Fruit fly (Drosophila melanogaster) whole organism, embryonic: ENCODE results near the gene CG42820.

Experiments
- CG10321 ChIP-seq: fragments of 200-800 bp; sonication (Bioruptor generic); IDR thresholded peaks from 2 replicates; pipeline ENCODE4 v1.3.6; 2022; ENCODE audit warnings: missing biosample characterization, missing genetic modification characterization
- HLHmδ ChIP-seq: fragments of 200-800 bp; sonication (Bioruptor generic); optimal IDR thresholded peaks from 2 replicates; lab custom pipeline; 2018; ENCODE audit warnings: missing biosample characterization, mild to moderate bottlenecking, missing genetic modification characterization, moderate library complexity
- NC2α ChIP-seq: fragments of 200-800 bp; sonication (Bioruptor generic); optimal IDR thresholded peaks from 2 replicates; lab custom pipeline; 2016; ENCODE audit warnings: missing biosample characterization, missing genetic modification characterization
- btn ChIP-seq: fragments of 200-800 bp; sonication (Bioruptor generic); optimal IDR thresholded peaks from 2 replicates; lab custom pipeline; 2016; ENCODE audit warnings: missing biosample characterization, missing genetic modification characterization
- fru ChIP-seq: fragments of >200 bp; optimal IDR thresholded peaks from 2 replicates; lab custom pipeline; 2017
- luna ChIP-seq: fragments of 200-800 bp; sonication (Bioruptor generic); optimal IDR thresholded peaks from 2 replicates; lab custom pipeline; 2016; ENCODE audit warnings: missing biosample characterization, missing genetic modification characterization
- pros ChIP-seq: fragments of 200-800 bp; sonication (Bioruptor generic); optimal IDR thresholded peaks from 3 replicates; lab custom pipeline; 2019; ENCODE audit warnings: missing biosample characterization, mild to moderate bottlenecking, missing genetic modification characterization, moderate library complexity

DNA sequence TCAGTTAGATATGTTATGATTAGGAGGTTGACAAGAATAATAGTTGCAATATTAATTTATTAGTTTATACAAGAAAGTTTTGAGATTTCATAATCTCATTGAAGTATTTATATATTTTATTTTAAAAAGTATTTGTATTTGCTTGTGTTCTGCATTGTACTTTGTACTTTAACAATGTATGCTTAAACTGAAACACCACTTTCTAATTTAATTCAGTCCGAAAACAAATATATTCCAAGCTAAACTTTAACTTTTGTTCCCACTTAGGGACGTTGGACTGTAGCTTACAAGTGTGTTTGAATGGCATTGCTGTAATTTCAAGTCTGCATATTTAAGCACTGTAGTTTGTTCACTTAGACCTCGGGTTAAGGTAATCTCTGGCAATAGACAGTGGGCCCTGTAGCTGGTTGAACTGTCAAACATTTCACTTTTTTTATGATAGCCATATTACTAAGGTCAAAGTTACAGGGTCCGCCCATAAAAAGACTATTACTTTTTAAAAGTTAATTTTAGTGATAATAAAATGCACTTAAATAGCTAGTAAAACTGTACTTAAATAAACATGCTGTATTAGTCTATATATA is 20.8 kb downstream of the CG42820 start:
- no peak for TF ChIP-seq HLHmδ (GFP tag; lab: Kevin White, UChicago)
- TF ChIP-seq NC2α (GFP tag; lab: Kevin White, UChicago) = no peak
- TF ChIP-seq fru (lab: Kevin White, UChicago) = no peak
- TF ChIP-seq btn (GFP tag; lab: Kevin White, UChicago) = no peak
- TF ChIP-seq pros (GFP tag; lab: Kevin White, UChicago) = no peak
- TF ChIP-seq luna (GFP tag; lab: Kevin White, UChicago) = no peak
- TF ChIP-seq CG10321 (GFP tag; lab: Robert Waterston, UW) = no peak
